Worm (Caenorhabditis elegans): ENCODE results near the gene F58D12.1.

DNA sequence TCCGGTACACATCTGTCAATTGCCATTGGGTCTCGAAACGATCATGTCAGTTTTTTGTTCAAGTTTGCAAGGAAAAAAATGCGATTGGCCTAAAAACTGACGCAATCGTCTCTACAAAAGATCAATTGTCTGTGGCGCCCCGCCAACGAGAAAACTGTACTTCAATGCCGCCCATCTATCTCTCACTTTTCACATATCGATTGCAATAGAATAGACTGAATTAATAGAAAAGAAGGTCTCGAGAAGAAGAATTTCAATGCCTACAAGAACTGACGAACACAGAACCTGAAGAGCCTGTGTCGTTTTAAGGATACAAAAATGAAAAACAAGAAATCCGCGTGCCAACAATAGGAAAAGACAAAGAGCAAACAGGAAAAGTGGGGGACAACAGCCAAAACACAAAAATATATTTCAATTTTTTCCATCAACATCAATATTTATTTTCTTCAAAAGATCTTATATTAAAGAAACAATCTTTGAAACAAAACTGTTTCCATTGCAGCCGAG is 41.0 kb upstream of the F58D12.1 start:
- TF ChIP-seq tab-1 (GFP tag; IDR thresholded peaks at IDR 0.05) (no peak), ref-1 (GFP tag; conservative IDR thresholded peaks at IDR 0.05) (no peak), T22C8.4 (GFP tag; IDR thresholded peaks at IDR 0.05) (0 out of 2 replicates have a peak, but pooled peaks have one; percentile 10), flt-1 (GFP tag; IDR thresholded peaks at IDR 0.05) (no peak), cog-1 (tag; optimal IDR thresholded peaks at IDR 0.05) (no peak), klf-2 (GFP tag; conservative IDR thresholded peaks at IDR 0.05) (no peak), ztf-29 (GFP tag; IDR thresholded peaks at IDR 0.05) (no peak)
